Fruit fly (Drosophila melanogaster): ENCODE results near the gene CG3277.

DNA sequence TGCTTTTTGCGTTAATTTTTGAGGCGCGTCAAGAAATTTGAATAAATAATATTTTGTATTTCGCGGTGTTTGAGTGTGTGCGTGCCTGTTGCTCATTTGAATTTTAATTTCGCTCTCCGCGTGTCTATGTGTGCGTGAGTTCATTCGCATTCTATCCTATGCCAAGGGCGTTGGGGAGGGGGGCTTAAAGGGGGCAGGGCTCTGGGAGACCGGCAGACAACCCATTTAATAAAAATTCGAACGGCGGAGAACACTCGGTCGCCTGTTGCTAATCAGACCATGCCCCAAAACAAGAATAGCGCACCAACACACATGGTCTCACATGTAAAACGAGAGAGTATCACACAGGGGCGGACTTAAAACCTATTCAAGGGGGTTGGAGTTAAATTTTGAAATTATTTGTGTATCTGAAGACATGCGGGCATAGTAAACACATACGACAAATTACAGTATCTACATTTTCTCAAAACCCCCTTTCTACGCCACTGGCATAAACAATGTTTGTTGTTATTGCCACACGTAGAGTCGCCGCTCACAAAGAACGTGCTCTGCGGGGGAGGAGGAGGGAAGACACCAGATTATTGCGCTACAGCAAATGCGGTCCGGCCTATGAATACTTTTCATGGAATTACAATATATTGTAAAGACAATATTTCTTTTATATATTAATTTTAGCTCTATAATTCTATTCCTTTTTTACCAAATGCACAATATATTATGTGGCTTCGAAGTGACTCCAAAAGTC is 2.0 kb upstream of the CG3277 start:
- no peak for TF ChIP-seq CG8478 (optimal IDR thresholded peaks at IDR 0.05)
- no peak for TF ChIP-seq CTCF (optimal IDR thresholded peaks at IDR 0.05)

Measured in S2 (cell line).